Worm (Caenorhabditis elegans) whole organism, midembryonic: ENCODE results near the gene C36C5.4.

ENCODE experiments used
- T22C8.4 ChIP-seq: fragments of 200-800 bp; sonication (Bioruptor generic); IDR thresholded peaks from 2 replicates; pipeline ENCODE4 v1.3.6; 2022; ENCODE audit warnings: missing genetic modification characterization, missing compliant biosample characterization
- cog-1 ChIP-seq: sonication (generic microtip); optimal IDR thresholded peaks from 2 replicates; lab custom pipeline; 2016; ENCODE audit warnings: missing genetic modification characterization, missing compliant biosample characterization
- flt-1 ChIP-seq: fragments of 200-800 bp; sonication (Bioruptor generic); IDR thresholded peaks from 2 replicates; pipeline ENCODE4 v1.3.6; 2022; ENCODE audit warnings: missing genetic modification characterization, missing compliant biosample characterization
- klf-2 ChIP-seq: fragments of 200-800 bp; sonication (Bioruptor generic); conservative IDR thresholded peaks from 2 replicates; pipeline ENCODE4 v1.3.6; 2022; ENCODE audit warnings: missing genetic modification reagents, missing genetic modification characterization, missing compliant biosample characterization
- med-1 ChIP-seq: sonication (generic microtip); optimal IDR thresholded peaks from 2 replicates; lab custom pipeline; 2017; ENCODE audit warnings: missing genetic modification characterization, mild to moderate bottlenecking, missing compliant biosample characterization, antibody characterized with exemption, missing genetic modification reagents; ENCODE audit not compliant: insufficient read depth
- ref-1 ChIP-seq: fragments of 200-800 bp; sonication (Bioruptor generic); conservative IDR thresholded peaks from 2 replicates; pipeline ENCODE4 v1.3.6; 2022; ENCODE audit warnings: missing genetic modification reagents, missing genetic modification characterization, missing compliant biosample characterization
- tab-1 ChIP-seq: fragments of 200-800 bp; sonication (Bioruptor generic); IDR thresholded peaks from 2 replicates; pipeline ENCODE4 v1.3.6; 2022; ENCODE audit warnings: missing genetic modification characterization, missing compliant biosample characterization
- ztf-23 ChIP-seq: fragments of 200-800 bp; sonication (Bioruptor generic); IDR thresholded peaks from 2 replicates; pipeline ENCODE4 v1.3.6; 2022; ENCODE audit warnings: missing genetic modification reagents, missing genetic modification characterization, missing compliant biosample characterization
- ztf-29 ChIP-seq: fragments of 200-800 bp; sonication (Bioruptor generic); IDR thresholded peaks from 2 replicates; pipeline ENCODE4 v1.3.6; 2022; ENCODE audit warnings: missing genetic modification reagents, missing genetic modification characterization, missing compliant biosample characterization

C36C5.4 gene

DNA sequence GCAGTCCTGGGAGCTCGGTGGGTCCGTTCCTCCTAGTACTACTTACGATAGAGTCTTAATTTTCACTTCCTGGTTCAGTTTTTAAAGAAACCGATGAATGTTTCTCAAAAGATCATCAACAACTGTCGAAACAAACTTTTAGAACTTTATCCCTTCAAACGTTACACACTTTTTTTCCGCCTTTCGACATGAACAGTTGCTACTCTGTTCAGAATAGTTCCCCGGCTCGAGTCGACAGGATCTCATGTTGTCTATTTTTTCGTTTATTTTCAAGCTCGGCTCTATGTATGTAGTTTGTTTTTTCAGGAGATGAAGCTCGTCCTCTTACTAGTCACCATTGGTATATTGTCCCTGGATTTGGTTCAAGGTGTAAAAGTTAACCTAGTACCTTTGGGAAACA lies 9.6 kb upstream of the C36C5.4 start, which contains the start of gene exh-1:
Gene exh-1 (plus strand): TSS at position 301 of the 400 bp plus-strand sequence.
- TF ChIP-seq ref-1 (GFP tag; lab: Robert Waterston, UW) (no peak), flt-1 (GFP tag; lab: Robert Waterston, UW) (no peak), med-1 (GFP tag; lab: Kevin White, UChicago) (no peak), tab-1 (GFP tag; lab: Robert Waterston, UW) (no peak), klf-2 (GFP tag; lab: Robert Waterston, UW) (no peak), T22C8.4 (no peak), ztf-29 (GFP tag; lab: Robert Waterston, UW) (no peak), ztf-23 (GFP tag; lab: Robert Waterston, UW) (no peak), cog-1 (tag; lab: Kevin White, UChicago) (no peak)

DNA sequence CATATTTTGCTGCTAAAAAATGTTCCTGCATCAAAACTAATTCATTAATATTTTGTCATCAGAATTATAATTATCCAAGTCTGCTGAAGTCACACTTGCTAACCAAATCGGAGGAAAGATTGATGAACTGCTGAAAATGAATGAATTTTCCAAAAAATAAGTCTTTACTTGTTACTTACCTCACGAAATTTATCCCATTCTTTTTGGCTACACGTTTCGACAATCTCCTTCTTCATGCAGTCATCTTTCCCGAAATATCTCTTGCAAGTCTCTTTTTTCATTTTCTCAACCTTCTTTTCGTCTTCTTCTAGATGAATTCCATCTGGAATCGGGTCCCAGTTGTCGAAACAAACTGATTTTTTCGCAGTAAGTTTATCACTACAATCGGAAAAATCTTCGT lies 8.0 kb upstream of the C36C5.4 start:
- TF ChIP-seq klf-2 (GFP tag; lab: Robert Waterston, UW) (no peak), med-1 (GFP tag; lab: Kevin White, UChicago) (no peak), ztf-23 (GFP tag; lab: Robert Waterston, UW) (no peak), ref-1 (GFP tag; lab: Robert Waterston, UW) (no peak), flt-1 (GFP tag; lab: Robert Waterston, UW) (no peak), T22C8.4 (no peak), tab-1 (GFP tag; lab: Robert Waterston, UW) (no peak), cog-1 (tag; lab: Kevin White, UChicago) (no peak)

DNA sequence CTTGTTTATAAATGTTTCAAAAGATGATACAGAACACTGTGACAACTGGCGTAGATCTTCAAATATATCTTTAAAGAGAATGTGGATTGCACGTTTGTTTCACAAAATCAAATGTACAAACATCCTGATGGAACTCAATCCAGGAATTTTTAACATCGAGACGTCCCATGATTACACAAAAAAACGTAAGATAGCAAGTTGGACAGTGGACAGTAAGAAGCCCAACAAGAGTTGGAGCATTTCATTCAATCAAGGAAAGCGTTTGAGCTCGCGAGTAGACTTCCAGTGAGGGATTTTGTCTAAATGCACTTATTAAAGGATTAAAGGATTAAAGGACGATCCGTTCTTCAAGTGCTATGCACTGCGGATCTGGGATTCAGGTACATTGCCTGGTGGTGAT lies 7.1 kb upstream of the C36C5.4 start, which contains the start of gene C36C5.12:
Gene C36C5.12 (minus strand): TSS at position 101 of the 400 bp plus-strand sequence.
- TF ChIP-seq cog-1 (tag; lab: Kevin White, UChicago) (no peak), flt-1 (GFP tag; lab: Robert Waterston, UW) (no peak), med-1 (GFP tag; lab: Kevin White, UChicago) (no peak), T22C8.4 (no peak), ref-1 (GFP tag; lab: Robert Waterston, UW) (no peak), tab-1 (GFP tag; lab: Robert Waterston, UW) (no peak), ztf-29 (GFP tag; lab: Robert Waterston, UW) (no peak), ztf-23 (GFP tag; lab: Robert Waterston, UW) (no peak), klf-2 (GFP tag; lab: Robert Waterston, UW) (no peak)

DNA sequence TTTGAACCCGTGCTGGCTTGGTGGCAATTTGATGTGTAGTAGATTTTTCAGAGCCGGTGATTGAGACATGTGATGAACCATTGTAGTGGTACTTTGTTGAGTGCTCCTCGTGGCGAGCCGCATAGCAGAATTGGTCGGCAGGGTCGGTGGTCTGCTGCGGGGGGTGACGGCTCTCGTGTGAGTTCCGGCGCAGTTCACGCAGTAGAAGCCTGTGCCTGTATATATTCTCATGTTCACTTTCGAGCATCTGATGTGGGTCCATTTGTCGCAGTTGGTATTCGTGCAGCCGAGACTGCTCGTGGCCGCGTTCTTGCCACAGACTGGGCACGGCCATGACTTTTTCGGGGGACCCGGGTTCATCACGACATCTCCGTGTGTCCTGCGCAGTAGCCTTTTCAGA lies 4.1 kb upstream of the C36C5.4 start:
- no peak for TF ChIP-seq ztf-23 (GFP tag; lab: Robert Waterston, UW)
- no peak for TF ChIP-seq ref-1 (GFP tag; lab: Robert Waterston, UW)
- no peak for TF ChIP-seq cog-1 (tag; lab: Kevin White, UChicago)
- no peak for TF ChIP-seq T22C8.4
- no peak for TF ChIP-seq med-1 (GFP tag; lab: Kevin White, UChicago)
- no peak for TF ChIP-seq klf-2 (GFP tag; lab: Robert Waterston, UW)
- no peak for TF ChIP-seq ztf-29 (GFP tag; lab: Robert Waterston, UW)
- TF ChIP-seq flt-1 (GFP tag; lab: Robert Waterston, UW), result no peak
- TF ChIP-seq tab-1 (GFP tag; lab: Robert Waterston, UW), result no peak

DNA sequence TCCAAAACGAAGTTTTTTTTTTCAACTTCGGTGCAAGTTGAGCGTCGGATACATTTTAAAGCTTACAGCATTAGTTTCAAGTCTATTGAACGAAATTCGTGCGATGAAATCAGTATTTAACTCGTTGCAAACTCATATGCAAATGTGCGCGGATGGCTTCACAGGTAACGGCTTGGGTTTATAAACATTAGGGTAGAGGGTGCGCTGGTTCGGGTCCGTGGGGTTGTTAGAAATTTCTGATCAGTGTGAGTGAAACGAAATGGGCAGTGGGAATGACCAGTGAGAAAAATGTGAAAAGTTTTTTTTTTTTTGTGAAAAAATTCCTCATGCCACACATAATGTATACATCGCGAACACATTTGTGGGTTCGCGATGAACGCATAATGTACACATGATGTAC lies 3.2 kb upstream of the C36C5.4 start:
- TF ChIP-seq ztf-29 (GFP tag; lab: Robert Waterston, UW) (no peak), flt-1 (GFP tag; lab: Robert Waterston, UW) (no peak), tab-1 (GFP tag; lab: Robert Waterston, UW) (no peak), cog-1 (tag; lab: Kevin White, UChicago) (no peak), klf-2 (GFP tag; lab: Robert Waterston, UW) (no peak), T22C8.4 (no peak), ztf-23 (GFP tag; lab: Robert Waterston, UW) (no peak), med-1 (GFP tag; lab: Kevin White, UChicago) (no peak)

DNA sequence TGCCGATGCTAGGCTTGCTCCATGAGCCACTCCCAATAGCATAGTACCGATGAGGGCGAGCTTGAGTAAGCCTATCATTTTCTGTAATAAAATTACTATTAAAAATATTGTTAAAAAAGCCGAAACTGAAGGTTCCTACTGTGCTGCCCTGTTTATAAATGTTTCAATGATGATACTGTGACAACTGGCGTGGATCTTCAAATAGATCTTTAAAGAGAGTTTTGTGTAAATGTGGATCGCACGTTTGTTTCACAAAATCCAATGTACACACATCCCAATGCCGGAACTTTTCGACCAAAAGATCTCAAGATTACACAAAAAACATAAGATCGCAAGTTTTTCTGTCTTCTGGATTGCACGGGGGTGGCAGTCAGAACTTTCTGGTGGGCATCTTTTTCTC lies 922 bp upstream of the C36C5.4 start, which contains the start of gene C36C5.14:
Gene C36C5.14 (minus strand): TSS at position 101 of the 400 bp plus-strand sequence.
- TF ChIP-seq ref-1 (GFP tag; lab: Robert Waterston, UW) (no peak), med-1 (GFP tag; lab: Kevin White, UChicago) (no peak), ztf-29 (GFP tag; lab: Robert Waterston, UW) (no peak), cog-1 (tag; lab: Kevin White, UChicago) (no peak), tab-1 (GFP tag; lab: Robert Waterston, UW) (no peak), T22C8.4 (no peak), klf-2 (GFP tag; lab: Robert Waterston, UW) (no peak), flt-1 (GFP tag; lab: Robert Waterston, UW) (no peak), ztf-23 (GFP tag; lab: Robert Waterston, UW) (no peak)

DNA sequence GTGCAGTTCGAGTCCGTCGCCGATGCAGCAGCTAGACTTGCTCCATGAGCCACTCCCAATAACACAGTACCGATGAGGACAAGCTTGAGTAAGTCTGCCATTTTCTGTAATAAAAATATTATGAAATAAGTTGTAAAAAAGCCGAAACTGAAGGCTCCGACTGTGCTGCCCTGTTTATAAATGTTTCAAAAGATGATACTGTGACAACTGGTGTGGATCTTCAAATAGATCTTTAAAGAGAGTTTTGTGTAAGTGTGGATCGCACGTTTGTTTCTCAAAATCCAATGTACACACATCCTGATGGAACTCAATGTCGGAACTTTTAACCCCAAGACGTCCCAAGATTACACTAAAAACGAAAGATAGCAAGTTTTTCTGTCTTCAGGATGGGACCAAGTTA lies 2.3 kb downstream of the C36C5.4 start, which contains the start of gene C36C5.15:
Gene C36C5.15 (minus strand): TSS at position 101 of the 400 bp plus-strand sequence.
- TF ChIP-seq ztf-23 (GFP tag; lab: Robert Waterston, UW) (no peak), flt-1 (GFP tag; lab: Robert Waterston, UW) (no peak), klf-2 (GFP tag; lab: Robert Waterston, UW) (no peak), ztf-29 (GFP tag; lab: Robert Waterston, UW) (no peak), med-1 (GFP tag; lab: Kevin White, UChicago) (no peak), ref-1 (GFP tag; lab: Robert Waterston, UW) (no peak), T22C8.4 (no peak), cog-1 (tag; lab: Kevin White, UChicago) (no peak), tab-1 (GFP tag; lab: Robert Waterston, UW) (no peak)

DNA sequence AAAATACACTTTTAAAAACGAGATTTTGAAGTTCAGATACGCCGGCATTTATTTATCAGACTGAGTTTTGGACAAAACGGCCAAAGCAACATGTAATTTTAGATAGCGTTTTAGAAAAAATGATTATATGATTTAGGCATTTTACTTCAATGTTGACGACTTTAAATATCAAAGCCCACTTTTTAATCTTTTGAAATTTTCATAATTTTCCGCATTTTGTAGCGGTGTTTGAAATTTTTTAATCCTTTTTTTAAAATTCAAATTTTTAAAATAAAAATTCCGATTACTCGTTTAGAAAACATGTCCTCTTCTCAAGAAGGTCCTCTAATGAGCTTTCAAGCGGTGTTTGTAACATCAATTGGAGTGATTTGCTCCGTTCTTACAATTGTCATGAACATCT lies 3.5 kb downstream of the C36C5.4 start, which contains the start of gene srbc-6:
Gene srbc-6 (plus strand): TSS at position 301 of the 400 bp plus-strand sequence.
- no peak for TF ChIP-seq T22C8.4
- TF ChIP-seq cog-1 (tag; lab: Kevin White, UChicago), result no peak
- no peak for TF ChIP-seq med-1 (GFP tag; lab: Kevin White, UChicago)
- no peak for TF ChIP-seq tab-1 (GFP tag; lab: Robert Waterston, UW)
- TF ChIP-seq klf-2 (GFP tag; lab: Robert Waterston, UW), result no peak
- no peak for TF ChIP-seq ztf-29 (GFP tag; lab: Robert Waterston, UW)
- TF ChIP-seq flt-1 (GFP tag; lab: Robert Waterston, UW), result no peak
- no peak for TF ChIP-seq ztf-23 (GFP tag; lab: Robert Waterston, UW)
- no peak for TF ChIP-seq ref-1 (GFP tag; lab: Robert Waterston, UW)
